Fruit fly (Drosophila melanogaster): ENCODE results near the gene RpL7-like.

- no peak for TF ChIP-seq Hr3 (GFP tag; optimal IDR thresholded peaks at IDR 0.05)
- no peak for TF ChIP-seq kni (GFP tag; optimal IDR thresholded peaks at IDR 0.05)
- TF ChIP-seq psq (GFP tag; optimal IDR thresholded peaks at IDR 0.05), result no peak
- no peak for TF ChIP-seq CG16779 (GFP tag; IDR thresholded peaks at IDR 0.05)
- no peak for TF ChIP-seq Dad (GFP tag; optimal IDR thresholded peaks at IDR 0.05)
- no peak for TF ChIP-seq pan (optimal IDR thresholded peaks at IDR 0.05)
- no peak for TF ChIP-seq pan (GFP tag; optimal IDR thresholded peaks at IDR 0.05 in 1 of 2, IDR thresholded peaks at IDR 0.05 in 1 of 2)
- no peak for TF ChIP-seq vvl (GFP tag; IDR thresholded peaks at IDR 0.05)
- no peak for TF ChIP-seq bab2 (GFP tag; optimal IDR thresholded peaks at IDR 0.05)
- TF ChIP-seq ac (GFP tag; optimal IDR thresholded peaks at IDR 0.05), result no peak
- no peak for TF ChIP-seq Oaz (GFP tag; IDR thresholded peaks at IDR 0.05)
Measured at dm6 chr2L:12092719-12093118, 36.6 kb downstream of the RpL7-like start.

Measured in whole organism, embryonic.